Worm (Caenorhabditis elegans): ENCODE results near the gene ttr-32.

ttr-32 gene

ce11 chrIII:7534648-7535047 lies 31.6 kb upstream of the ttr-32 start (continued):
- TF ChIP-seq rnt-1 (tag; optimal IDR thresholded peaks at IDR 0.05) (peak; percentile 70), nhr-76 (tag; optimal IDR thresholded peaks at IDR 0.05) (no peak), nhr-90 (tag; optimal IDR thresholded peaks at IDR 0.05; ENCODE audit: poor library complexity) (peak; percentile 16), aly-2 (tag; optimal IDR thresholded peaks at IDR 0.05) (no peak), lir-3 (tag; optimal IDR thresholded peaks at IDR 0.05; ENCODE audit: poor library complexity) (no peak), aha-1 (tag; optimal IDR thresholded peaks at IDR 0.05) (no peak), lin-13 (GFP tag; optimal IDR thresholded peaks at IDR 0.05) (no peak)

DNA sequence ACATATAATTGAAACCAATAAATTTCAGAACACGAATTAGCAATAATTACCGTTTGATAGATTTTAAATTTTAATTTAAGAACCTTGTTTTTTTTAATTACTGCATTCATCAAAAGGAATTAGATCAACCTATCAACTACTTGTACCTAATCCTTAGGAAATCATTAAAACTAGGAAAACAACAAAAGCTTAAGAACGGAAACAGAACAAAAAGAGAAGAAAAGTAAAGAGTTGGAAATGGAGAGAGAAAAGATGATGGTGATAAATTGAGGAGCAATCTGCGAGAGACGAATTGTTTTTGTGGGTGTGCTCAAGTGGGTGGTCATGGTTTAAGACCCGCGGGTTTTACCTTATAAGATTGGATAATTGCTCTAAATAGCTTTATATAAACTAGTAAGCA lies 30.9 kb upstream of the ttr-32 start:
- TF ChIP-seq rnt-1 (tag; optimal IDR thresholded peaks at IDR 0.05): peak; percentile 11
- TF ChIP-seq nhr-85 (tag): no peak

DNA sequence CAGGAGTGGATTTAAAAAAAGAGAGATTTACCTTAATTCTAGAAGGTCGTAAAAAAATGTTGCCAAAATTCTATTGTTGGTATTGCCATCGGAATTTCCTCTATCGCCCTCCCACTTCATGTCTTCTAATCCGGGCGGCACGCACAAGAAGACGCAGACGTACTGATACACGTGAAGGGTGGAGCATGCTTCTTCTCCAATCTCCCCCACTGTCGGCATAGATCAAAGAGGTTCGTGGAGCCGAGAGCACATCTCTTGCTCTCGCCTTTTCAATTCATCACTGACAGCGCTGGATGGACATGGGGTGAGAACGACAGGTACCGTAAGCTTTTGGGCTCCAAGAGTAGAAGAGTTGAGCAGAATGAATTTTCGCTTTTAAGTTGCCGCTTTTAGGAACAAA lies 29.7 kb upstream of the ttr-32 start, which contains the start of gene lin-39:
TSS of gene lin-39 (minus strand) at position 74 of the 400 bp plus-strand sequence.
- TF ChIP-seq lsy-2 (tag; optimal IDR thresholded peaks at IDR 0.05) (peak in 1 of 2 experiments; percentile 47), nhr-76 (tag; optimal IDR thresholded peaks at IDR 0.05) (no peak), nhr-71 (tag; optimal IDR thresholded peaks at IDR 0.05) (peak; percentile 11), C16A3.4 (tag; optimal IDR thresholded peaks at IDR 0.05) (no peak), lin-14 (GFP tag; optimal IDR thresholded peaks at IDR 0.05) (peak; percentile 68), rnt-1 (tag; optimal IDR thresholded peaks at IDR 0.05) (peak; percentile 38), mab-9 (GFP tag; IDR thresholded peaks at IDR 0.05) (peak; percentile 43; the same call in 1 of the 2 replicates)

DNA sequence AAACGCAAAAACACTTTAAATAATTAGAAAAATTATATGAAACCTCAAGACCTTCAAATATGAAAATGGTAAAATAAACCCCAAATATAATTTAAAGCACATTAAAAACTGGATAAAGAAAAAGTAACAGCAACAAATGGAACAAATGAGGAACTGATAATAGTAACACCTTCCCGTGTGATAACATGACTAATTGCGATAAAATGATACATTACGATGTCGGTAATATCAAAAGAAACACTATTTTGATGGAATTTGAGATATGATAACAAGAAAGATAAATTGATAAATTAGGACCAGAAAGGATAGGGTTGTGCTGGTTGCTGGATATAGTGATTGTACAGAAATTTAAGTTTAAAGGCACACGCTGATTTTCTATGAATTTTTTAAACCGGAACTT lies 24.2 kb upstream of the ttr-32 start:
- TF ChIP-seq mef-2 (tag; optimal IDR thresholded peaks at IDR 0.05) (no peak), nhr-237 (tag; optimal IDR thresholded peaks at IDR 0.05) (no peak), mab-9 (GFP tag; IDR thresholded peaks at IDR 0.05) (no peak), egl-27 (tag; optimal IDR thresholded peaks at IDR 0.05) (no peak), ces-1 (GFP tag; optimal IDR thresholded peaks at IDR 0.05) (no peak), lsy-2 (tag; optimal IDR thresholded peaks at IDR 0.05) (no peak), ama-1 (optimal IDR thresholded peaks at IDR 0.05) (no peak), blmp-1 (tag; optimal IDR thresholded peaks at IDR 0.05) (no peak), nhr-11 (tag; optimal IDR thresholded peaks at IDR 0.05) (no peak), nhr-47 (tag; optimal IDR thresholded peaks at IDR 0.05) (no peak), xbp-1 (tag; optimal IDR thresholded peaks at IDR 0.05) (no peak), irx-1 (tag; optimal IDR thresholded peaks at IDR 0.05) (no peak), nhr-84 (tag; optimal IDR thresholded peaks at IDR 0.05) (no peak), ceh-82 (tag; optimal IDR thresholded peaks at IDR 0.05) (no peak), skn-1 (tag; optimal IDR thresholded peaks at IDR 0.05) (no peak), grh-1 (GFP tag; IDR thresholded peaks at IDR 0.05) (no peak)

- TF ChIP-seq rnt-1 (tag; optimal IDR thresholded peaks at IDR 0.05) (peak; percentile 50), mep-1 (tag; optimal IDR thresholded peaks at IDR 0.05) (peak; percentile 35), unc-130 (tag; optimal IDR thresholded peaks at IDR 0.05) (peak; percentile 25), nhr-85 (tag) (peak; percentile 76), lin-14 (GFP tag; optimal IDR thresholded peaks at IDR 0.05) (peak; percentile 64), efl-1 (optimal IDR thresholded peaks at IDR 0.05) (peak in 1 of 2 experiments; percentile 23), efl-1 (GFP tag; optimal IDR thresholded peaks at IDR 0.05 in 1 of 2) (peak in 1 of 2 experiments; percentile 70), nhr-71 (tag; optimal IDR thresholded peaks at IDR 0.05) (peak; percentile 48), ceh-63 (GFP tag; optimal IDR thresholded peaks at IDR 0.05) (no peak), pag-3 (tag; optimal IDR thresholded peaks at IDR 0.05; ENCODE audit: borderline replicate concordance, insufficient read depth) (peak; percentile 83), tlp-1 (tag; optimal IDR thresholded peaks at IDR 0.05) (no peak), swsn-7 (tag; optimal IDR thresholded peaks at IDR 0.05) (no peak), aha-1 (tag; optimal IDR thresholded peaks at IDR 0.05) (no peak), elt-2 (tag; optimal IDR thresholded peaks at IDR 0.05) (no peak), nhr-20 (tag; optimal IDR thresholded peaks at IDR 0.05) (peak; percentile 14), pqm-1 (tag; optimal IDR thresholded peaks at IDR 0.05) (no peak), nhr-19 (GFP tag; conservative IDR thresholded peaks at IDR 0.05) (no peak), lsy-2 (tag; optimal IDR thresholded peaks at IDR 0.05) (peak; percentile 42 to 45), hpl-2 (GFP tag; optimal IDR thresholded peaks at IDR 0.05) (no peak), snu-23 (GFP tag; optimal IDR thresholded peaks at IDR 0.05) (peak; percentile 24), zag-1 (tag; optimal IDR thresholded peaks at IDR 0.05) (no peak), blmp-1 (tag; optimal IDR thresholded peaks at IDR 0.05) (peak; percentile 88), C16A3.4 (tag; optimal IDR thresholded peaks at IDR 0.05) (peak; percentile 27), mab-9 (GFP tag; IDR thresholded peaks at IDR 0.05) (no peak), ztf-4 (tag; optimal IDR thresholded peaks at IDR 0.05) (no peak), mdl-1 (tag; optimal IDR thresholded peaks at IDR 0.05) (no peak), dsc-1 (tag; optimal IDR thresholded peaks at IDR 0.05) (peak; percentile 16), sup-37 (GFP tag; optimal IDR thresholded peaks at IDR 0.05) (no peak)
Measured at ce11 chrIII:7544211-7544610, 22.0 kb upstream of the ttr-32 start.

Measured in whole organism, L1 larva.